Worm (Caenorhabditis elegans) whole organism, L4 larva: ENCODE measurements around the gene nmat-1.
A peak's percentile ranks its signal among the peaks of the same experiment; 100 is the strongest.

Experiments
- D1046.2 ChIP-seq: fragments of 200-800 bp; sonication (Bioruptor generic); IDR thresholded peaks from 2 replicates; pipeline ENCODE4 v1.3.6; 2022; ENCODE audit warnings: missing genetic modification characterization, missing compliant biosample characterization
- F26F4.8 ChIP-seq: fragments of 200-800 bp; sonication (Bioruptor generic); conservative IDR thresholded peaks from 2 replicates; pipeline ENCODE4 v1.3.6; 2022; ENCODE audit warnings: missing genetic modification characterization, missing compliant biosample characterization
- F49E8.2 ChIP-seq: sonication (generic microtip); optimal IDR thresholded peaks from 2 replicates; lab custom pipeline; 2016; ENCODE audit warnings: missing compliant biosample characterization, mild to moderate bottlenecking, missing genetic modification characterization, borderline replicate concordance
- R02D3.7 ChIP-seq: fragments of 150-350 bp; sonication (generic microtip); optimal IDR thresholded peaks from 3 replicates; lab custom pipeline; 2014; ENCODE audit warnings: missing biosample characterization, missing genetic modification characterization
- Y105C5A.15 ChIP-seq: fragments of 200-800 bp; sonication (Bioruptor generic); IDR thresholded peaks from 2 replicates; pipeline ENCODE4 v1.3.6; 2022; ENCODE audit warnings: missing genetic modification characterization, missing compliant biosample characterization
- Y48G9A.11 ChIP-seq: fragments of 200-800 bp; sonication (Bioruptor generic); IDR thresholded peaks from 2 replicates; pipeline ENCODE4 v1.3.6; 2022; ENCODE audit warnings: missing genetic modification reagents, missing genetic modification characterization, missing compliant biosample characterization
- ZK337.2 ChIP-seq: fragments of 200-800 bp; sonication (Bioruptor generic); IDR thresholded peaks from 2 replicates; pipeline ENCODE4 v1.3.6; 2022; ENCODE audit warnings: missing genetic modification reagents, missing genetic modification characterization, missing compliant biosample characterization
- attf-4 ChIP-seq: sonication (generic microtip); optimal IDR thresholded peaks from 3 replicates; lab custom pipeline; 2017; ENCODE audit warnings: missing biosample characterization, missing genetic modification characterization
- ceh-20 ChIP-seq: fragments of 200-800 bp; sonication (Bioruptor generic); IDR thresholded peaks from 2 replicates; pipeline ENCODE4 v1.3.6; 2022; ENCODE audit warnings: missing genetic modification reagents, missing genetic modification characterization, missing compliant biosample characterization
- ceh-28 ChIP-seq: fragments of 150-350 bp; optimal IDR thresholded peaks from 2 replicates; lab custom pipeline; 2014; ENCODE audit warnings: missing biosample characterization, missing genetic modification reagents, missing genetic modification characterization
- ceh-62 ChIP-seq: sonication (generic microtip); optimal IDR thresholded peaks from 2 replicates; lab custom pipeline; 2017; ENCODE audit warnings: missing biosample characterization, missing genetic modification characterization
- ceh-82 ChIP-seq: sonication (generic microtip); optimal IDR thresholded peaks from 2 replicates; lab custom pipeline; 2017; ENCODE audit warnings: missing biosample characterization, missing genetic modification characterization
- ces-1 ChIP-seq: fragments of 150-350 bp; sonication (generic microtip); optimal IDR thresholded peaks from 4 replicates; lab custom pipeline; 2014; ENCODE audit warnings: missing biosample characterization, missing genetic modification reagents, missing genetic modification characterization
- cey-2 ChIP-seq: sonication (generic microtip); optimal IDR thresholded peaks from 3 replicates; lab custom pipeline; 2017; ENCODE audit warnings: missing genetic modification characterization, mild to moderate bottlenecking, missing compliant biosample characterization, antibody characterized with exemption, borderline replicate concordance; ENCODE audit not compliant: insufficient read depth
- daf-12 ChIP-seq: fragments of 150-350 bp; optimal IDR thresholded peaks from 2 replicates; lab custom pipeline; 2014; ENCODE audit warnings: missing biosample characterization, missing genetic modification reagents, missing genetic modification characterization
- daf-19 ChIP-seq: fragments of 200-800 bp; sonication (Bioruptor generic); conservative IDR thresholded peaks from 2 replicates; pipeline ENCODE4 v1.3.6; 2022; ENCODE audit warnings: missing genetic modification characterization, missing compliant biosample characterization
- dmd-8 ChIP-seq: fragments of 200-800 bp; sonication (Bioruptor generic); IDR thresholded peaks from 2 replicates; pipeline ENCODE4 v1.3.6; 2022; ENCODE audit warnings: missing genetic modification characterization, missing compliant biosample characterization
- dmd-9 ChIP-seq: fragments of 200-800 bp; sonication (Bioruptor generic); IDR thresholded peaks from 2 replicates; pipeline ENCODE4 v1.3.6; 2022; ENCODE audit warnings: missing genetic modification reagents, missing genetic modification characterization, missing compliant biosample characterization
- dpl-1 ChIP-seq: fragments of 150-350 bp; optimal IDR thresholded peaks from 2 replicates; lab custom pipeline; 2014; ENCODE audit warnings: missing biosample characterization, missing genetic modification reagents, missing genetic modification characterization
- duxl-1 ChIP-seq: sonication (generic microtip); optimal IDR thresholded peaks from 2 replicates; lab custom pipeline; 2016; ENCODE audit warnings: mild to moderate bottlenecking, missing genetic modification characterization, moderate library complexity, missing compliant biosample characterization; ENCODE audit not compliant: poor library complexity
- dve-1 ChIP-seq: sonication (generic microtip); optimal IDR thresholded peaks from 2 replicates; lab custom pipeline; 2017; ENCODE audit warnings: antibody characterized with exemption, mild to moderate bottlenecking, missing genetic modification characterization, missing compliant biosample characterization; ENCODE audit not compliant: insufficient read depth
- gei-8 ChIP-seq: fragments of 200-800 bp; sonication (Bioruptor generic); optimal IDR thresholded peaks from 2 replicates; lab custom pipeline; 2018; ENCODE audit warnings: mild to moderate bottlenecking, missing genetic modification characterization, missing compliant biosample characterization
- hlh-11 ChIP-seq: fragments of 200-800 bp; sonication (Bioruptor generic); optimal IDR thresholded peaks from 2 replicates; lab custom pipeline; 2018; ENCODE audit warnings: mild to moderate bottlenecking, missing genetic modification characterization, missing compliant biosample characterization
- lin-1 ChIP-seq: fragments of 200-800 bp; sonication (Bioruptor generic); IDR thresholded peaks from 2 replicates; pipeline ENCODE4 v1.3.6; 2022; ENCODE audit warnings: missing genetic modification reagents, missing genetic modification characterization, missing compliant biosample characterization
- lin-29 ChIP-seq: fragments of 200-800 bp; sonication (Bioruptor generic); IDR thresholded peaks from 2 replicates; pipeline ENCODE4 v1.3.6; 2022; ENCODE audit warnings: missing genetic modification reagents, missing genetic modification characterization, missing compliant biosample characterization
- lin-38 ChIP-seq: fragments of 200-800 bp; sonication (Bioruptor generic); IDR thresholded peaks from 2 replicates; pipeline ENCODE4 v1.3.6; 2022; ENCODE audit warnings: missing genetic modification reagents, missing genetic modification characterization, missing compliant biosample characterization
- lin-39 ChIP-seq: fragments of 150-350 bp; optimal IDR thresholded peaks from 2 replicates; lab custom pipeline; 2014; ENCODE audit warnings: missing biosample characterization, missing genetic modification reagents, missing genetic modification characterization
- lir-3 ChIP-seq: sonication (generic microtip); optimal IDR thresholded peaks from 2 replicates; lab custom pipeline; 2016; ENCODE audit warnings: mild to moderate bottlenecking, missing genetic modification characterization, missing compliant biosample characterization
- mdl-1 ChIP-seq, 2 experiments: fragments of 150-350 bp in 1 of 2; sonication (generic microtip) in 1 of 2; optimal IDR thresholded peaks; 2 replicates each; lab custom pipeline; 2014 to 2017; ENCODE audit warnings: missing biosample characterization in 2 of 2, missing genetic modification characterization in 2 of 2
- mdt-29 ChIP-seq: fragments of 200-800 bp; sonication (Bioruptor generic); IDR thresholded peaks from 2 replicates; pipeline ENCODE4 v1.3.6; 2022; ENCODE audit warnings: missing genetic modification reagents, missing genetic modification characterization, missing compliant biosample characterization
- mxl-2 ChIP-seq: fragments of 200-800 bp; sonication (Bioruptor generic); conservative IDR thresholded peaks from 2 replicates; pipeline ENCODE4 v1.3.6; 2022; ENCODE audit warnings: missing genetic modification reagents, missing genetic modification characterization, missing compliant biosample characterization
- mxl-3 ChIP-seq: fragments of 200-800 bp; sonication (Bioruptor generic); optimal IDR thresholded peaks from 2 replicates; lab custom pipeline; 2018; ENCODE audit warnings: mild to moderate bottlenecking, missing genetic modification characterization, missing compliant biosample characterization
- nhr-111 ChIP-seq: fragments of 200-800 bp; sonication (Bioruptor generic); optimal IDR thresholded peaks from 2 replicates; lab custom pipeline; 2018; ENCODE audit warnings: mild to moderate bottlenecking, missing genetic modification characterization, missing compliant biosample characterization
- nhr-237 ChIP-seq: sonication (generic microtip); optimal IDR thresholded peaks from 2 replicates; lab custom pipeline; 2017; ENCODE audit warnings: missing biosample characterization, missing genetic modification characterization
- nhr-48 ChIP-seq: sonication (generic microtip); optimal IDR thresholded peaks from 2 replicates; lab custom pipeline; 2016; ENCODE audit warnings: mild to moderate bottlenecking, missing genetic modification characterization, missing compliant biosample characterization
- pha-4 ChIP-seq, 2 experiments: fragments of 150-350 bp in 1 of 2; fragments of 200-800 bp in 1 of 2; sonication (Bioruptor generic) in 1 of 2; IDR thresholded peaks in 1 of 2; optimal IDR thresholded peaks in 1 of 2; 2 replicates each; pipeline versions ENCODE4 v1.3.6 to Lab custom; 2014 to 2022; ENCODE audit warnings: missing genetic modification characterization in 2 of 2, missing genetic modification reagents in 2 of 2, missing biosample characterization in 1 of 2, missing compliant biosample characterization in 1 of 2
- snpc-1.2 ChIP-seq: fragments of 200-800 bp; sonication (Bioruptor generic); IDR thresholded peaks from 2 replicates; pipeline ENCODE4 v1.3.6; 2022; ENCODE audit warnings: missing genetic modification reagents, missing genetic modification characterization, missing compliant biosample characterization
- tag-97 ChIP-seq: fragments of 200-800 bp; sonication (Bioruptor generic); IDR thresholded peaks from 2 replicates; pipeline ENCODE4 v1.3.6; 2022; ENCODE audit warnings: missing genetic modification characterization, missing compliant biosample characterization
- tra-1 ChIP-seq: fragments of 200-800 bp; sonication (Bioruptor generic); IDR thresholded peaks from 2 replicates; pipeline ENCODE4 v1.3.6; 2022; ENCODE audit warnings: missing genetic modification reagents, missing genetic modification characterization, missing compliant biosample characterization
- unc-130 ChIP-seq: sonication (generic microtip); optimal IDR thresholded peaks from 2 replicates; lab custom pipeline; 2016; ENCODE audit warnings: missing genetic modification reagents, missing genetic modification characterization, missing compliant biosample characterization
- unc-39 ChIP-seq: sonication (generic microtip); optimal IDR thresholded peaks from 2 replicates; lab custom pipeline; 2017; ENCODE audit warnings: missing biosample characterization, missing genetic modification characterization
- unc-62 ChIP-seq, 3 experiments: fragments of 150-350 bp in 1 of 3; sonication (generic microtip); optimal IDR thresholded peaks in 2 of 3; peaks in 1 of 3; 1 replicate in 1 of 3; 2 replicates in 2 of 3; lab custom pipeline; 2014 to 2017; ENCODE audit warnings: missing biosample characterization in 3 of 3, missing genetic modification characterization in 3 of 3, missing genetic modification reagents in 3 of 3, missing genotype in 1 of 3
- zfp-3 ChIP-seq: fragments of 200-800 bp; sonication (Bioruptor generic); conservative IDR thresholded peaks from 2 replicates; pipeline ENCODE4 v1.3.6; 2022; ENCODE audit warnings: missing genetic modification reagents, missing genetic modification characterization, missing compliant biosample characterization

Gene nmat-1

DNA sequence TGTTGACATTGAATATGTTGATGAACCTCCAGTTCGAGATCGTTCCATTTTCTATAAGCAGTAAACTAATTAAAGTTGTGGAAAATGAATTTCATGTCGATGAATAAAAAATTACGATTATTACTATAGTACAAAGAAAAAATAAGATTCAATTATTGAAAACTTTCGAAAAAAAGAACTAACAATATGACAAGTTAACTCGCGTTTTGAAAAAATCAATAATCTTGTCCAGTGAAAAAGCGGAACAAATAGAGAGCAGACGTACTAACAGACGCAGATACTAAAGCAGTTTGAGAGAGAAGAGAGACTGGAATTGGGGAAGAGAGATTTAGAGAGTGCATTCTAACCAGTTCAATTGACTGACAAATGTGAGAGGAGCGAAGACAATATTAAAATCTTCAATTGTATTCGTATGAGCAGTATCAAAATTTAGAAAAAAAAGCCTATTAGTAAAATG is 43.2 kb downstream of the nmat-1 start, which contains the start of gene set-6 (continued):
- TF ChIP-seq unc-62 (GFP tag; optimal IDR thresholded peaks at IDR 0.05 in 1 of 2; lab: Kevin White, UChicago) = peak in 1 of 2 experiments; percentile 87
- TF ChIP-seq unc-62 (tag; optimal IDR thresholded peaks at IDR 0.05; lab: Kevin White, UChicago) = no peak
- no peak for TF ChIP-seq ces-1 (GFP tag; lab: Kevin White, UChicago)

DNA sequence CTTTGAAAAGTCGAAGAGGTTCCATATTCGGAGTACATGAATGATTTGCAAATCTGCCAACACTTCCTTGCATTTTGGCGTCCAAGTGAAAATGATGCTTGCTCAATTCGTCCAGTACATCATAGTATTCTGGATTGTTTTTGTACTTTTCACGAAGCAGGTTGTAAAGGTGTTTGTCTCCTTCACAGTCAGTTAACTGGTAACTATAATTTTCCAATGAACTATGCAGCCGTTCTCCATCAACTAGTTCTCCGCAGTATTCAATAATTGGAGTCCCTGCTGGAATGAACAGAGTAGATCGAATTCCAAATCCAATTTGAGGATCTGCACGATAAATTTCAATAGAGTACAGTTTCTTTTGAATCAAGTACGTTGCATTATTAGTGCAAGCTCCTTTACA is 46.5 kb downstream of the nmat-1 start:
- TF ChIP-seq daf-12 (tag; lab: Kevin White, UChicago) (no peak), unc-62 (GFP tag; optimal IDR thresholded peaks at IDR 0.05 in 1 of 2; lab: Kevin White, UChicago) (peak in 1 of 2 experiments; percentile 95), unc-62 (tag; optimal IDR thresholded peaks at IDR 0.05; lab: Kevin White, UChicago) (no peak)

DNA sequence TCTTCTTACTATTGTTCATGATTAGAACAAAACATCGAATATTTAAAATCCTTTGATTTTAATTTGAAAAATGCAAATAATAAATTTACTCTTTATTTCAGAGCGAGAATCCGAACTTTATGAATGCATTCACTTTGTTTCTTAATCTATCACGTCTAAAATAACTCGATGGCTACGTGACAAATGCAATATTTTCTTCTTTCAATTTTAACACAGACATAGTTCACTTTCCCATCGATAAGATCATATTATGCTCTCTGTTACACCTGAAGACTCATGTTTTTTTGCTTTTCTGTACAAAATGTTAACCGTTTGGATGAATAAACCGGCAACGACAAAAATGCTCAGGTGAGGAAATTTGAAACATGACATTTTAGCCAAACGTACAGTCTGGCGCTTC is 48.3 kb downstream of the nmat-1 start:
- TF ChIP-seq mxl-2 = no peak
- TF ChIP-seq gei-8 (GFP tag; lab: Kevin White, UChicago) = no peak
- TF ChIP-seq daf-19 (GFP tag; lab: Robert Waterston, UW) = no peak
- no peak for TF ChIP-seq F49E8.2 (tag; lab: Kevin White, UChicago)
- TF ChIP-seq snpc-1.2 (GFP tag; lab: Robert Waterston, UW) = no peak
- TF ChIP-seq mdt-29 = peak; percentile 41; the same call in 1 of the 2 replicates
- TF ChIP-seq nhr-48 (tag; lab: Kevin White, UChicago) = no peak
- TF ChIP-seq attf-4 (tag; lab: Kevin White, UChicago) = no peak
- no peak for TF ChIP-seq ceh-28 (tag; lab: Kevin White, UChicago)
- TF ChIP-seq lir-3 (tag; lab: Kevin White, UChicago) = no peak
- 0 out of 2 replicates have a peak, but pooled peaks have one; percentile 29 for TF ChIP-seq tra-1 (GFP tag; lab: Robert Waterston, UW)
- no peak for TF ChIP-seq nhr-237 (tag; lab: Kevin White, UChicago)
- TF ChIP-seq unc-130 (GFP tag; lab: Kevin White, UChicago) = no peak
- no peak for TF ChIP-seq D1046.2 (GFP tag; lab: Robert Waterston, UW)
- no peak for TF ChIP-seq mxl-3 (GFP tag; lab: Kevin White, UChicago)
- TF ChIP-seq dpl-1 (GFP tag; lab: Kevin White, UChicago) = no peak
- 0 out of 2 replicates have a peak, but pooled peaks have one; percentile 27 for TF ChIP-seq zfp-3
- TF ChIP-seq lin-1 (GFP tag; lab: Robert Waterston, UW) = no peak; the same call in 1 of the 2 replicates
- TF ChIP-seq R02D3.7 = no peak
- TF ChIP-seq Y105C5A.15 (GFP tag; lab: Robert Waterston, UW) = no peak
- no peak for TF ChIP-seq unc-62 (GFP tag; optimal IDR thresholded peaks at IDR 0.05 in 1 of 2; lab: Kevin White, UChicago)
- TF ChIP-seq unc-62 (tag; optimal IDR thresholded peaks at IDR 0.05; lab: Kevin White, UChicago) = no peak
- TF ChIP-seq cey-2 = no peak
- no peak for TF ChIP-seq mdl-1 (tag; optimal IDR thresholded peaks at IDR 0.05; lab: Kevin White, UChicago)
- no peak for TF ChIP-seq ceh-82 (tag; lab: Kevin White, UChicago)
- TF ChIP-seq lin-29 = no peak
- no peak for TF ChIP-seq daf-12 (tag; lab: Kevin White, UChicago)
- no peak for TF ChIP-seq dmd-8 (GFP tag; lab: Robert Waterston, UW)
- TF ChIP-seq ZK337.2 (GFP tag; lab: Robert Waterston, UW) = no peak
- no peak for TF ChIP-seq dmd-9 (GFP tag; lab: Robert Waterston, UW)
- TF ChIP-seq lin-38 = no peak; the same call in 1 of the 2 replicates
- TF ChIP-seq unc-39 (tag; lab: Kevin White, UChicago) = no peak
- no peak for TF ChIP-seq pha-4 (GFP tag; IDR thresholded peaks at IDR 0.05; lab: Robert Waterston, UW)
- no peak for TF ChIP-seq pha-4 (tag; optimal IDR thresholded peaks at IDR 0.05; lab: Kevin White, UChicago)
- peak; percentile 7 for TF ChIP-seq hlh-11 (tag; lab: Kevin White, UChicago)
- no peak for TF ChIP-seq ceh-62
- TF ChIP-seq nhr-111 (GFP tag; lab: Kevin White, UChicago) = no peak
- no peak for TF ChIP-seq tag-97
- no peak for TF ChIP-seq Y48G9A.11
- no peak for TF ChIP-seq lin-39 (tag; lab: Kevin White, UChicago)
- TF ChIP-seq F26F4.8 (GFP tag; lab: Robert Waterston, UW) = no peak
- TF ChIP-seq duxl-1 (tag; lab: Kevin White, UChicago) = no peak
- peak; percentile 15 for TF ChIP-seq dve-1
- no peak for TF ChIP-seq ceh-20 (GFP tag; lab: Robert Waterston, UW)
